In the genomic region with DNA sequence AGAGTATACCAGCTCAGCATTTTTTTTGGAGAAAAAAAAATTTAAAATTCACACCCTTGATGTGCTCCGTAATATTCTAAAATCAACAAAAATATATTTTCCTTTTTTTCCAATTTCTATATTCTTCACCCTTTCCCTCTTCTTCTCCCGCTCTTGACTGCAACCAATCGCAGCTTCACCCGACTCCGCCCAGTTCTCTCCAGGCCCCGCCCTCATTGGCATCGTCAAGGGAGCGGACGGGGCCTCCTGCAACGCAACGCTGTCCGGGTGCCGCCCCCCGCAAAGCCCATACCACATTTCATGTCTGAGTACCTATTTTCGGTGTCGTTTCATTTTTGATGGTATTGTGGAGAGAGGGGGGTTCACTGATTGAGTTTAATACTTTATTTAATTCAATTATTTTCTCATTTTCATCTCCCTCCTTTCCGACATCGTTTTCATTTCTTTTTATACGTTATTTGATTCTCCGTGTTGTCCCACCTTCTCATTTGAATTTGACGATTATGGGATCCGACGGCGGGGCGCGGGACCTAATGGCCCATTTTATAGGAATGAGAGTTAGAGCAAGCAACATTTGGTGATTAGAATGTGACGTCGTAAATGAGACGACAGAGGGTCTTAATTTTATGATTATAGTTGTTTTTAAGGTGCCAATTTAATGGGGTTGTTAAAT, we compare ENCODE assay signal across 8 worm cellular contexts.
TF ChIP-seq lines count a peak whose summit lies in the region.

No protein-coding gene starts in this region.

TF ChIP-seq in whole organism, L1 larva, 84 proteins besides CTCF, POLR2A, EP300 and RAD21 (continues in another document):
- TF ChIP-seq efl-1 (optimal IDR thresholded peaks at IDR 0.05; lab: Kevin White, UChicago) (no peak), efl-1 (GFP tag; optimal IDR thresholded peaks at IDR 0.05 in 1 of 2; lab: Kevin White, UChicago) (no peak), lin-14 (GFP tag; optimal IDR thresholded peaks at IDR 0.05; lab: Kevin White, UChicago) (peak; percentile 25), egl-13 (tag; optimal IDR thresholded peaks at IDR 0.05; lab: Kevin White, UChicago) (no peak), jun-1 (tag; optimal IDR thresholded peaks at IDR 0.05; lab: Kevin White, UChicago) (no peak), snpc-4 (tag; optimal IDR thresholded peaks at IDR 0.05; lab: Kevin White, UChicago) (no peak), mep-1 (tag; optimal IDR thresholded peaks at IDR 0.05; lab: Kevin White, UChicago) (no peak), zip-4 (GFP tag; optimal IDR thresholded peaks at IDR 0.05; lab: Kevin White, UChicago) (no peak), pqm-1 (tag; optimal IDR thresholded peaks at IDR 0.05; lab: Kevin White, UChicago) (no peak), hlh-4 (tag; optimal IDR thresholded peaks at IDR 0.05; lab: Kevin White, UChicago) (no peak), aha-1 (tag; optimal IDR thresholded peaks at IDR 0.05; lab: Kevin White, UChicago) (no peak)

TF ChIP-seq in whole organism, L2 larva, 48 proteins besides CTCF, POLR2A, EP300 and RAD21:
- TF ChIP-seq zag-1 (tag; optimal IDR thresholded peaks at IDR 0.05; lab: Kevin White, UChicago) (no peak), lsy-2 (tag; optimal IDR thresholded peaks at IDR 0.05; lab: Kevin White, UChicago) (peak; percentile 6 to 37), nhr-21 (tag; optimal IDR thresholded peaks at IDR 0.05; lab: Kevin White, UChicago) (no peak), R02D3.7 (tag; optimal IDR thresholded peaks at IDR 0.05; lab: Kevin White, UChicago) (no peak), nhr-129 (tag; optimal IDR thresholded peaks at IDR 0.05; lab: Kevin White, UChicago) (no peak), sem-4 (tag; optimal IDR thresholded peaks at IDR 0.05; lab: Kevin White, UChicago) (peak; percentile 37)

TF ChIP-seq in whole organism, L3 larva, 47 proteins besides CTCF, POLR2A, EP300 and RAD21 (continues in another document):
- no peak for TF ChIP-seq jun-1 (tag; optimal IDR thresholded peaks at IDR 0.05; lab: Kevin White, UChicago)
- no peak for TF ChIP-seq ceh-16 (tag; optimal IDR thresholded peaks at IDR 0.05; lab: Kevin White, UChicago)
- TF ChIP-seq ceh-9 (tag; optimal IDR thresholded peaks at IDR 0.05; lab: Kevin White, UChicago) = no peak
- peak; percentile 96 for TF ChIP-seq nfya-1 (tag; optimal IDR thresholded peaks at IDR 0.05; lab: Kevin White, UChicago; ENCODE audit: insufficient read depth)
- no peak for TF ChIP-seq hmg-11 (tag; optimal IDR thresholded peaks at IDR 0.05; lab: Kevin White, UChicago)
- TF ChIP-seq R02D3.7 (tag; optimal IDR thresholded peaks at IDR 0.05; lab: Kevin White, UChicago) = no peak
- no peak for TF ChIP-seq tbx-2 (tag; optimal IDR thresholded peaks at IDR 0.05; lab: Kevin White, UChicago)
- TF ChIP-seq nhr-237 (tag; optimal IDR thresholded peaks at IDR 0.05; lab: Kevin White, UChicago) = no peak
- TF ChIP-seq unc-62 (GFP tag; optimal IDR thresholded peaks at IDR 0.05; lab: Kevin White, UChicago) = no peak
- no peak for TF ChIP-seq ZK546.5 (tag; optimal IDR thresholded peaks at IDR 0.05; lab: Kevin White, UChicago)
- no peak for TF ChIP-seq elt-2 (tag; optimal IDR thresholded peaks at IDR 0.05; lab: Kevin White, UChicago)
- TF ChIP-seq nhr-25 (tag; optimal IDR thresholded peaks at IDR 0.05; lab: Kevin White, UChicago) = no peak

TF ChIP-seq in whole organism, L4 larva, 104 proteins besides CTCF, POLR2A, EP300 and RAD21:
- TF ChIP-seq egl-43 (GFP tag; IDR thresholded peaks at IDR 0.05; lab: Robert Waterston, UW) (no peak), unc-62 (GFP tag; optimal IDR thresholded peaks at IDR 0.05 in 1 of 2; lab: Kevin White, UChicago) (peak in 1 of 2 experiments; percentile 12), unc-62 (tag; optimal IDR thresholded peaks at IDR 0.05; lab: Kevin White, UChicago) (no peak), duxl-1 (tag; optimal IDR thresholded peaks at IDR 0.05; lab: Kevin White, UChicago; ENCODE audit: poor library complexity) (peak; percentile 62), set-16 (GFP tag; IDR thresholded peaks at IDR 0.05; lab: Robert Waterston, UW) (peak; percentile 91), unc-39 (tag; optimal IDR thresholded peaks at IDR 0.05; lab: Kevin White, UChicago) (no peak)

TF ChIP-seq in whole organism, late embryonic, 69 proteins besides CTCF, POLR2A, EP300 and RAD21:
- peak; percentile 34 for TF ChIP-seq ceh-14 (tag; optimal IDR thresholded peaks at IDR 0.05; lab: Kevin White, UChicago)
- no peak for TF ChIP-seq pqm-1 (tag; optimal IDR thresholded peaks at IDR 0.05; lab: Kevin White, UChicago)
- peak; percentile 49 for TF ChIP-seq ref-2 (tag; optimal IDR thresholded peaks at IDR 0.05; lab: Kevin White, UChicago)
- peak; percentile 23 for TF ChIP-seq unc-42 (tag; optimal IDR thresholded peaks at IDR 0.05; lab: Kevin White, UChicago)
- TF ChIP-seq hlh-8 (tag; optimal IDR thresholded peaks at IDR 0.05; lab: Kevin White, UChicago) = no peak
- peak; percentile 98 for TF ChIP-seq nfya-1 (tag; optimal IDR thresholded peaks at IDR 0.05; lab: Kevin White, UChicago)
- no peak for TF ChIP-seq ceh-34 (tag; optimal IDR thresholded peaks at IDR 0.05; lab: Kevin White, UChicago)

TF ChIP-seq in whole organism, midembryonic, 9 proteins besides CTCF, POLR2A, EP300 and RAD21:
- TF ChIP-seq ztf-23 (GFP tag; IDR thresholded peaks at IDR 0.05; lab: Robert Waterston, UW) (peak; percentile 40; the same call in 1 of the 2 replicates), klf-2 (GFP tag; conservative IDR thresholded peaks at IDR 0.05; lab: Robert Waterston, UW) (no peak)

TF ChIP-seq in whole organism, mixed stage, embryonic, 35 proteins besides CTCF, POLR2A, EP300 and RAD21:
- TF ChIP-seq lsy-2 (tag; optimal IDR thresholded peaks at IDR 0.05; lab: Kevin White, UChicago) (peak; percentile 65), nhr-2 (tag; optimal IDR thresholded peaks at IDR 0.05; lab: Kevin White, UChicago) (no peak)

TF ChIP-seq in whole organism, young adult, 124 proteins besides CTCF, POLR2A, EP300 and RAD21:
- TF ChIP-seq nfya-1 (tag; optimal IDR thresholded peaks at IDR 0.05; lab: Kevin White, UChicago; ENCODE audit: borderline replicate concordance, insufficient read depth) (no peak), madf-6 (GFP tag; IDR thresholded peaks at IDR 0.05; lab: Robert Waterston, UW) (no peak), rec-8 (tag; optimal IDR thresholded peaks at IDR 0.05; lab: Kevin White, UChicago) (no peak), nfyb-1 (GFP tag; IDR thresholded peaks at IDR 0.05; lab: Robert Waterston, UW) (peak; percentile 80), snpc-3.4 (tag; optimal IDR thresholded peaks at IDR 0.05; lab: Kevin White, UChicago) (no peak), F55B11.4 (tag; optimal IDR thresholded peaks at IDR 0.05; lab: Kevin White, UChicago; ENCODE audit: borderline replicate concordance, insufficient read depth) (no peak), Y56A3A.18 (GFP tag; IDR thresholded peaks at IDR 0.05; lab: Robert Waterston, UW) (no peak), egrh-3 (GFP tag; IDR thresholded peaks at IDR 0.05; lab: Robert Waterston, UW) (peak; percentile 71; the same call in 1 of the 2 replicates), ztf-26 (tag; optimal IDR thresholded peaks at IDR 0.05; lab: Kevin White, UChicago) (no peak), F23B12.7 (tag; optimal IDR thresholded peaks at IDR 0.05; lab: Kevin White, UChicago; ENCODE audit: insufficient read depth) (no peak), unc-62 (GFP tag; optimal IDR thresholded peaks at IDR 0.05; lab: Kevin White, UChicago) (no peak), lin-40 (tag; optimal IDR thresholded peaks at IDR 0.05; lab: Kevin White, UChicago) (no peak), rcor-1 (GFP tag; IDR thresholded peaks at IDR 0.05; lab: Robert Waterston, UW) (no peak), cebp-1 (GFP tag; IDR thresholded peaks at IDR 0.05; lab: Robert Waterston, UW) (no peak), cebp-1 (tag; optimal IDR thresholded peaks at IDR 0.05; lab: Kevin White, UChicago) (no peak), aptf-2 (GFP tag; conservative IDR thresholded peaks at IDR 0.05; lab: Robert Waterston, UW) (no peak), attf-6 (GFP tag; IDR thresholded peaks at IDR 0.05; lab: Robert Waterston, UW) (no peak), hsf-1 (GFP tag; IDR thresholded peaks at IDR 0.05; lab: Robert Waterston, UW) (no peak), F10E7.11 (tag; optimal IDR thresholded peaks at IDR 0.05; lab: Kevin White, UChicago) (no peak)
